Worm (Caenorhabditis elegans) whole organism, L2 larva: Measurements from ENCODE around the gene C29F9.5.
A peak's percentile ranks its signal among the peaks of the same experiment; 100 is the strongest.

Experiments used
- F13H6.1 ChIP-seq: sonication (generic microtip); optimal IDR thresholded peaks from 2 replicates; lab custom pipeline; 2016; ENCODE audit warnings: missing genetic modification characterization, missing compliant biosample characterization
- R02D3.7 ChIP-seq: fragments of 150-350 bp; optimal IDR thresholded peaks from 2 replicates; lab custom pipeline; 2014; ENCODE audit warnings: missing biosample characterization, missing genetic modification characterization
- Y55F3AM.14 ChIP-seq: fragments of 200-800 bp; sonication (Bioruptor generic); optimal IDR thresholded peaks from 2 replicates; lab custom pipeline; 2018; ENCODE audit warnings: mild to moderate bottlenecking, missing genetic modification characterization, missing compliant biosample characterization
- alr-1 ChIP-seq: fragments of 150-350 bp; optimal IDR thresholded peaks from 2 replicates; lab custom pipeline; 2014; ENCODE audit warnings: missing biosample characterization, missing genetic modification characterization
- aly-2 ChIP-seq: fragments of 150-350 bp; optimal IDR thresholded peaks from 2 replicates; lab custom pipeline; 2014; ENCODE audit warnings: missing biosample characterization, missing genetic modification characterization
- ama-1 ChIP-seq: fragments of 150-350 bp; optimal IDR thresholded peaks from 2 replicates; lab custom pipeline; 2018; ENCODE audit warnings: inconsistent platforms
- blmp-1 ChIP-seq: sonication (generic microtip); optimal IDR thresholded peaks from 2 replicates; lab custom pipeline; 2017; ENCODE audit warnings: missing genetic modification characterization, mild to moderate bottlenecking, missing compliant biosample characterization, antibody characterized with exemption, moderate library complexity; ENCODE audit not compliant: insufficient read depth
- ceh-82 ChIP-seq: fragments of 150-350 bp; optimal IDR thresholded peaks from 2 replicates; lab custom pipeline; 2014; ENCODE audit warnings: missing biosample characterization, missing genetic modification characterization
- egl-27 ChIP-seq: sonication (generic microtip); optimal IDR thresholded peaks from 3 replicates; lab custom pipeline; 2017; ENCODE audit warnings: missing biosample characterization, missing genetic modification reagents, missing genetic modification characterization
- elt-3 ChIP-seq: sonication (generic microtip); optimal IDR thresholded peaks from 2 replicates; lab custom pipeline; 2017; ENCODE audit warnings: missing biosample characterization, missing genetic modification characterization
- fos-1 ChIP-seq: fragments of 150-350 bp; optimal IDR thresholded peaks from 2 replicates; lab custom pipeline; 2014; ENCODE audit warnings: missing biosample characterization, missing genetic modification characterization
- gmeb-1 ChIP-seq: fragments of 150-350 bp; optimal IDR thresholded peaks from 2 replicates; lab custom pipeline; 2014; ENCODE audit warnings: missing biosample characterization, missing genetic modification characterization
- lin-11 ChIP-seq: fragments of 150-350 bp; sonication (generic microtip); optimal IDR thresholded peaks from 2 replicates; lab custom pipeline; 2014; ENCODE audit warnings: missing biosample characterization, missing genetic modification characterization, inconsistent platforms, mixed read lengths
- lsy-2 ChIP-seq, 2 experiments: fragments of 150-350 bp in 1 of 2; sonication (generic microtip) in 1 of 2; optimal IDR thresholded peaks; 2 replicates each; lab custom pipeline; 2014 to 2017; ENCODE audit warnings: missing biosample characterization in 2 of 2, missing genetic modification characterization in 2 of 2
- mab-5 ChIP-seq: fragments of 150-350 bp; optimal IDR thresholded peaks from 2 replicates; lab custom pipeline; 2014; ENCODE audit warnings: missing biosample characterization, missing genetic modification characterization
- mbf-1 ChIP-seq: sonication (generic microtip); optimal IDR thresholded peaks from 2 replicates; lab custom pipeline; 2017; ENCODE audit warnings: missing biosample characterization, missing genetic modification characterization
- mdl-1 ChIP-seq, 2 experiments: fragments of 150-350 bp in 1 of 2; sonication (generic microtip) in 1 of 2; optimal IDR thresholded peaks; 2 replicates each; lab custom pipeline; 2017; ENCODE audit warnings: missing biosample characterization in 2 of 2, missing genetic modification characterization in 2 of 2
- nhr-10 ChIP-seq: sonication (generic microtip); optimal IDR thresholded peaks from 2 replicates; lab custom pipeline; 2017; ENCODE audit warnings: missing biosample characterization, missing genetic modification characterization
- nhr-11 ChIP-seq: fragments of 150-350 bp; optimal IDR thresholded peaks from 2 replicates; lab custom pipeline; 2014; ENCODE audit warnings: missing biosample characterization, missing genetic modification characterization
- nhr-12 ChIP-seq: fragments of 150-350 bp; optimal IDR thresholded peaks from 2 replicates; lab custom pipeline; 2014; ENCODE audit warnings: missing biosample characterization, missing genetic modification characterization
- nhr-129 ChIP-seq: fragments of 150-350 bp; optimal IDR thresholded peaks from 2 replicates; lab custom pipeline; 2014; ENCODE audit warnings: missing biosample characterization, missing genetic modification characterization
- nhr-23 ChIP-seq: fragments of 150-350 bp; optimal IDR thresholded peaks from 2 replicates; lab custom pipeline; 2014; ENCODE audit warnings: missing biosample characterization, missing genetic modification reagents, missing genetic modification characterization
- nhr-25 ChIP-seq: fragments of 150-350 bp; sonication (generic microtip); optimal IDR thresholded peaks from 3 replicates; lab custom pipeline; 2014; ENCODE audit warnings: missing biosample characterization, missing genetic modification characterization
- nhr-6 ChIP-seq: fragments of 150-350 bp; optimal IDR thresholded peaks from 2 replicates; lab custom pipeline; 2014; ENCODE audit warnings: missing biosample characterization, missing genetic modification characterization
- nhr-77 ChIP-seq: fragments of 150-350 bp; optimal IDR thresholded peaks from 2 replicates; lab custom pipeline; 2014; ENCODE audit warnings: missing biosample characterization, missing genetic modification characterization
- sem-4 ChIP-seq: fragments of 150-350 bp; optimal IDR thresholded peaks from 2 replicates; lab custom pipeline; 2014; ENCODE audit warnings: missing biosample characterization, missing genetic modification reagents, missing genetic modification characterization
- skn-1 ChIP-seq: sonication (generic microtip); optimal IDR thresholded peaks from 2 replicates; lab custom pipeline; 2017; ENCODE audit warnings: missing biosample characterization, missing genetic modification characterization
- sma-9 ChIP-seq, 2 experiments: fragments of 150-350 bp in 1 of 2; sonication (generic microtip) in 1 of 2; optimal IDR thresholded peaks; 2 replicates each; lab custom pipeline; 2014 to 2016; ENCODE audit warnings: missing genetic modification characterization in 2 of 2, mild to moderate bottlenecking in 1 of 2, missing biosample characterization in 1 of 2, missing compliant biosample characterization in 1 of 2, missing genetic modification reagents in 1 of 2, moderate library complexity in 1 of 2
- snpc-4 ChIP-seq: fragments of 150-350 bp; optimal IDR thresholded peaks from 2 replicates; lab custom pipeline; 2014; ENCODE audit warnings: missing biosample characterization, missing genetic modification characterization
- unc-62 ChIP-seq: fragments of 150-350 bp; optimal IDR thresholded peaks from 2 replicates; lab custom pipeline; 2014; ENCODE audit warnings: missing biosample characterization, missing genetic modification reagents, missing genetic modification characterization
- zag-1 ChIP-seq: fragments of 150-350 bp; optimal IDR thresholded peaks from 2 replicates; lab custom pipeline; 2014; ENCODE audit warnings: missing biosample characterization, missing genetic modification characterization
- ztf-11 ChIP-seq: sonication (generic microtip); optimal IDR thresholded peaks from 2 replicates; lab custom pipeline; 2017; ENCODE audit warnings: missing biosample characterization, missing genetic modification characterization
- ztf-4 ChIP-seq: fragments of 150-350 bp; optimal IDR thresholded peaks from 2 replicates; lab custom pipeline; 2014; ENCODE audit warnings: missing biosample characterization, missing genetic modification characterization

The C29F9.5 gene

ce11 chrIII:145078-145477 lies 27.8 kb downstream of the C29F9.5 start, which contains the start of the genes T17A3.12 and fbxb-83:
T17A3.12 (minus strand) TSS chrIII:145178.
fbxb-83 (minus strand) TSS chrIII:145211.
- no peak for TF ChIP-seq nhr-12 (tag; lab: Kevin White, UChicago)
- TF ChIP-seq ceh-82 (tag; lab: Kevin White, UChicago) = no peak
- no peak for TF ChIP-seq R02D3.7
- TF ChIP-seq nhr-23 (tag; lab: Kevin White, UChicago) = no peak
- no peak for TF ChIP-seq zag-1
- no peak for TF ChIP-seq snpc-4 (tag; lab: Kevin White, UChicago)
- no peak for TF ChIP-seq blmp-1 (tag; lab: Kevin White, UChicago)
- TF ChIP-seq ztf-11 (tag; lab: Kevin White, UChicago) = no peak
- TF ChIP-seq mdl-1 (tag; optimal IDR thresholded peaks at IDR 0.05; lab: Kevin White, UChicago) = no peak
- TF ChIP-seq fos-1 = no peak
- TF ChIP-seq nhr-77 (tag; lab: Kevin White, UChicago) = no peak
- no peak for TF ChIP-seq ama-1 (lab: Kevin White, UChicago)
- TF ChIP-seq skn-1 = no peak
- no peak for TF ChIP-seq unc-62 (GFP tag; lab: Kevin White, UChicago)
- TF ChIP-seq Y55F3AM.14 (GFP tag; lab: Kevin White, UChicago) = no peak

- no peak for TF ChIP-seq zag-1
- no peak for TF ChIP-seq sem-4 (tag; lab: Kevin White, UChicago)
- no peak for TF ChIP-seq mab-5 (tag; lab: Kevin White, UChicago)
- no peak for TF ChIP-seq ama-1 (lab: Kevin White, UChicago)
- no peak for TF ChIP-seq ztf-4 (tag; lab: Kevin White, UChicago)
- TF ChIP-seq nhr-11 = no peak
- TF ChIP-seq alr-1 (tag; lab: Kevin White, UChicago) = no peak
- no peak for TF ChIP-seq mbf-1 (tag; lab: Kevin White, UChicago)
- TF ChIP-seq nhr-129 (tag; lab: Kevin White, UChicago) = no peak
- TF ChIP-seq lsy-2 (tag; optimal IDR thresholded peaks at IDR 0.05; lab: Kevin White, UChicago) = no peak
Observed at ce11 chrIII:146369-146768, 29.1 kb downstream of the C29F9.5 start, which contains the start of gene fbxb-84. fbxb-84 (minus strand) TSS chrIII:146469.

ce11 chrIII:147570-148076 lies 30.3 kb downstream of the C29F9.5 start, which contains the start of gene sqst-5:
sqst-5 (minus strand) TSS chrIII:147620.
- TF ChIP-seq gmeb-1 (peak; percentile 4), nhr-25 (tag; lab: Kevin White, UChicago) (no peak), fos-1 (peak; percentile 65), F13H6.1 (tag; lab: Kevin White, UChicago) (no peak), nhr-6 (tag; lab: Kevin White, UChicago) (no peak), mab-5 (tag; lab: Kevin White, UChicago) (no peak), aly-2 (tag; lab: Kevin White, UChicago) (no peak)

- TF ChIP-seq lin-11 (tag; lab: Kevin White, UChicago) (no peak), nhr-129 (tag; lab: Kevin White, UChicago) (no peak), blmp-1 (tag; lab: Kevin White, UChicago) (no peak), nhr-10 (tag; lab: Kevin White, UChicago) (no peak), elt-3 (no peak), egl-27 (tag; lab: Kevin White, UChicago) (no peak), mdl-1 (tag; optimal IDR thresholded peaks at IDR 0.05; lab: Kevin White, UChicago) (no peak)
Observed at ce11 chrIII:149132-149531, 31.8 kb downstream of the C29F9.5 start.

- no peak for TF ChIP-seq nhr-11
- no peak for TF ChIP-seq nhr-23 (tag; lab: Kevin White, UChicago)
- TF ChIP-seq sma-9 (GFP tag; optimal IDR thresholded peaks at IDR 0.05; lab: Kevin White, UChicago) = no peak
- no peak for TF ChIP-seq sma-9 (tag; optimal IDR thresholded peaks at IDR 0.05; lab: Kevin White, UChicago)
Observed at ce11 chrIII:151084-151483, 33.8 kb downstream of the C29F9.5 start.
